Worm (Caenorhabditis elegans) whole organism, mixed stage, embryonic: ENCODE data around the gene deg-3.

Experiments used
- M03D4.4 ChIP-seq: sonication (generic microtip); optimal IDR thresholded peaks from 2 replicates; lab custom pipeline; 2017; ENCODE audit warnings: mild to moderate bottlenecking, missing genetic modification characterization, missing compliant biosample characterization
- bed-3 ChIP-seq: fragments of 200-800 bp; sonication (Bioruptor generic); optimal IDR thresholded peaks from 3 replicates; lab custom pipeline; 2018; ENCODE audit warnings: mild to moderate bottlenecking, missing genetic modification characterization, moderate library complexity, missing compliant biosample characterization
- blmp-1 ChIP-seq: fragments of 150-350 bp; optimal IDR thresholded peaks from 2 replicates; lab custom pipeline; 2014; ENCODE audit warnings: missing biosample characterization, missing genetic modification characterization
- ceh-39 ChIP-seq: fragments of 150-350 bp; optimal IDR thresholded peaks from 2 replicates; lab custom pipeline; 2014; ENCODE audit warnings: missing biosample characterization, missing genetic modification characterization
- ceh-43 ChIP-seq: fragments of 200-800 bp; sonication (Bioruptor generic); optimal IDR thresholded peaks from 2 replicates; lab custom pipeline; 2018; ENCODE audit warnings: mild to moderate bottlenecking, missing genetic modification characterization, moderate library complexity, missing compliant biosample characterization
- ceh-83 ChIP-seq: fragments of 200-800 bp; sonication (Bioruptor generic); optimal IDR thresholded peaks from 2 replicates; lab custom pipeline; 2018; ENCODE audit warnings: mild to moderate bottlenecking, missing genetic modification characterization, missing compliant biosample characterization
- ces-1 ChIP-seq: fragments of 150-350 bp; optimal IDR thresholded peaks from 2 replicates; lab custom pipeline; 2014; ENCODE audit warnings: missing biosample characterization, missing genetic modification reagents, missing genetic modification characterization
- cnd-1 ChIP-seq: fragments of 200-800 bp; sonication (Bioruptor generic); optimal IDR thresholded peaks from 2 replicates; lab custom pipeline; 2018; ENCODE audit warnings: mild to moderate bottlenecking, missing genetic modification characterization, missing compliant biosample characterization
- drap-1 ChIP-seq: fragments of 200-800 bp; sonication (Bioruptor generic); optimal IDR thresholded peaks from 3 replicates; lab custom pipeline; 2018; ENCODE audit warnings: mild to moderate bottlenecking, missing genetic modification characterization, missing compliant biosample characterization
- elt-1 ChIP-seq: sonication (generic microtip); optimal IDR thresholded peaks from 2 replicates; lab custom pipeline; 2017; ENCODE audit warnings: missing genetic modification characterization, mild to moderate bottlenecking, missing compliant biosample characterization, antibody characterized with exemption, moderate library complexity, borderline replicate concordance; ENCODE audit not compliant: insufficient read depth
- elt-3 ChIP-seq: fragments of 150-350 bp; optimal IDR thresholded peaks from 2 replicates; lab custom pipeline; 2014; ENCODE audit warnings: missing biosample characterization, missing genetic modification characterization
- flh-1 ChIP-seq: fragments of 200-800 bp; sonication (Bioruptor generic); optimal IDR thresholded peaks from 2 replicates; lab custom pipeline; 2018; ENCODE audit warnings: mild to moderate bottlenecking, missing genetic modification characterization, moderate library complexity, missing compliant biosample characterization
- ham-2 ChIP-seq: fragments of 200-800 bp; sonication (Bioruptor generic); optimal IDR thresholded peaks from 2 replicates; lab custom pipeline; 2018; ENCODE audit warnings: mild to moderate bottlenecking, missing genetic modification characterization, missing compliant biosample characterization
- hlh-1 ChIP-seq: fragments of 150-350 bp; optimal IDR thresholded peaks from 2 replicates; lab custom pipeline; 2014; ENCODE audit warnings: missing biosample characterization, missing genetic modification reagents, missing genetic modification characterization
- lin-13 ChIP-seq: fragments of 150-350 bp; optimal IDR thresholded peaks from 2 replicates; lab custom pipeline; 2014; ENCODE audit warnings: missing biosample characterization, missing genetic modification characterization
- lin-32 ChIP-seq: fragments of 200-800 bp; sonication (Bioruptor generic); optimal IDR thresholded peaks from 2 replicates; lab custom pipeline; 2018; ENCODE audit warnings: mild to moderate bottlenecking, missing genetic modification characterization, missing compliant biosample characterization
- lsy-2 ChIP-seq: fragments of 150-350 bp; optimal IDR thresholded peaks from 2 replicates; lab custom pipeline; 2014; ENCODE audit warnings: missing biosample characterization, missing genetic modification characterization
- mab-5 ChIP-seq: fragments of 150-350 bp; optimal IDR thresholded peaks from 2 replicates; lab custom pipeline; 2014; ENCODE audit warnings: missing biosample characterization, missing genetic modification characterization
- mep-1 ChIP-seq: fragments of 150-350 bp; optimal IDR thresholded peaks from 2 replicates; lab custom pipeline; 2017; ENCODE audit warnings: missing biosample characterization, missing genetic modification reagents, missing genetic modification characterization, inconsistent platforms
- mls-2 ChIP-seq: sonication (generic microtip); optimal IDR thresholded peaks from 2 replicates; lab custom pipeline; 2016; ENCODE audit warnings: mild to moderate bottlenecking, missing genetic modification characterization, moderate library complexity, missing compliant biosample characterization
- nhr-12 ChIP-seq: fragments of 150-350 bp; optimal IDR thresholded peaks from 2 replicates; lab custom pipeline; 2014; ENCODE audit warnings: missing biosample characterization, missing genetic modification characterization
- nhr-2 ChIP-seq: fragments of 150-350 bp; optimal IDR thresholded peaks from 2 replicates; lab custom pipeline; 2014; ENCODE audit warnings: missing biosample characterization, missing genetic modification characterization
- nhr-237 ChIP-seq: fragments of 150-350 bp; optimal IDR thresholded peaks from 2 replicates; lab custom pipeline; 2014; ENCODE audit warnings: missing biosample characterization, missing genetic modification characterization
- nhr-28 ChIP-seq: fragments of 150-350 bp; optimal IDR thresholded peaks from 2 replicates; lab custom pipeline; 2014; ENCODE audit warnings: missing biosample characterization, missing genetic modification characterization
- nhr-76 ChIP-seq: sonication (generic microtip); optimal IDR thresholded peaks from 2 replicates; lab custom pipeline; 2017; ENCODE audit warnings: missing biosample characterization, missing genetic modification characterization
- pha-4 ChIP-seq: fragments of 150-350 bp; optimal IDR thresholded peaks from 2 replicates; lab custom pipeline; 2018; ENCODE audit warnings: missing biosample characterization, missing genetic modification reagents, missing genetic modification characterization
- sem-2 ChIP-seq: fragments of 200-800 bp; sonication (Bioruptor generic); optimal IDR thresholded peaks from 2 replicates; lab custom pipeline; 2018; ENCODE audit warnings: mild to moderate bottlenecking, missing genetic modification characterization, missing compliant biosample characterization
- snpc-4 ChIP-seq: fragments of 150-350 bp; optimal IDR thresholded peaks from 2 replicates; lab custom pipeline; 2014; ENCODE audit warnings: missing biosample characterization, missing genetic modification characterization
- sptf-1 ChIP-seq: sonication (generic microtip); optimal IDR thresholded peaks from 2 replicates; lab custom pipeline; 2017; ENCODE audit warnings: mild to moderate bottlenecking, missing genetic modification characterization, moderate library complexity, missing compliant biosample characterization
- tbx-8 ChIP-seq: fragments of 200-800 bp; sonication (Bioruptor generic); optimal IDR thresholded peaks from 2 replicates; lab custom pipeline; 2018; ENCODE audit warnings: mild to moderate bottlenecking, missing genetic modification characterization, moderate library complexity, missing compliant biosample characterization
- unc-120 ChIP-seq: sonication (generic microtip); optimal IDR thresholded peaks from 2 replicates; lab custom pipeline; 2017; ENCODE audit warnings: missing genetic modification characterization, missing compliant biosample characterization; ENCODE audit not compliant: poor library complexity, severe bottlenecking
- unc-39 ChIP-seq: fragments of 150-350 bp; optimal IDR thresholded peaks from 2 replicates; lab custom pipeline; 2014; ENCODE audit warnings: missing biosample characterization, missing genetic modification characterization
- unc-62 ChIP-seq: fragments of 150-350 bp; optimal IDR thresholded peaks from 2 replicates; lab custom pipeline; 2014; ENCODE audit warnings: missing biosample characterization, missing genetic modification reagents, missing genetic modification characterization
- zip-8 ChIP-seq: fragments of 150-350 bp; optimal IDR thresholded peaks from 2 replicates; lab custom pipeline; 2014; ENCODE audit warnings: missing biosample characterization, missing genetic modification characterization
- ztf-11 ChIP-seq: fragments of 150-350 bp; optimal IDR thresholded peaks from 2 replicates; lab custom pipeline; 2014; ENCODE audit warnings: missing biosample characterization, missing genetic modification characterization

The deg-3 gene

DNA sequence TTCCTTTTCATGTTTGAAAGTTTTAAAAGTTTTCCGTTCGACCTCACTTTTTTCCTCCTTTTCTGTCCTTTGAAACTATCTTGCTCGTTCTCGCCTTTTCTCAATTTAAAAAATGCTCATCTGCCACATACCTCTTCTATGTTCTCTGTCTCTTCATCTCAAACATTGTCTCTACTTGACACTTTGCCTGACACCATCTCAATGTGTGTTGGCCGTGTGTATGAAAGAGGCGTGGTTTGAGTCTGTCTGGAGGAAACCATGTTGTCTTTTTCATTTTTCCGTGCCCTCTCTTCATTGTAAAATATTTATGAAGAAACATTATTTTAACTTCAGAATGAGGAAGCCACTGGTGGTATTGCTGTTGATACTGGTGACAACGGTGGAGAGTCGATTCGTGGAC lies 7.7 kb downstream of the deg-3 start, which contains the start of gene K03B8.6:
TSS of gene K03B8.6 (plus strand) at position 334 of the 400 bp plus-strand sequence.
- no peak for TF ChIP-seq snpc-4 (tag; lab: Kevin White, UChicago)
- TF ChIP-seq elt-1: no peak
- TF ChIP-seq flh-1 (GFP tag; lab: Kevin White, UChicago): no peak
- no peak for TF ChIP-seq elt-3 (tag; lab: Kevin White, UChicago)

DNA sequence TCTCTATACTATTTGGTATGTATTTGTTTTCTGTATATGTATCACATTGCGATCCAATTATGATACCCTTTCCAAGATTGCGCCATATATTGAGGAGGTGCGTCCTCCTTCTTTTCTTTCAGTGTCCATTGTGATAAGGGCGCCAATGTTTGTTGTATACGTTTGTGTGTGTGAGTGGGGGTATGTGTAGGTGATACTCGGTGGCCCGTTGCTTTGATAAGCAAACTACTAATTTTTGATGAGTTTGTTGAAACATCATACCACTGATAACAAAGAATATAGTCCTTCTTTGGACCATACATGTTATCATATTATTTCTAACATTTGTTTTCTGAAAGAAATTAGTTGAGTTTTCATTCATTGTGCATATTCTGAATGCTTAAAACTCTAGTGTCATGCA lies 11.3 kb downstream of the deg-3 start:
- TF ChIP-seq mep-1 (no peak), flh-1 (GFP tag; lab: Kevin White, UChicago) (no peak), nhr-12 (tag; lab: Kevin White, UChicago) (no peak), lin-13 (tag; lab: Kevin White, UChicago) (no peak), snpc-4 (tag; lab: Kevin White, UChicago) (no peak), nhr-76 (tag; lab: Kevin White, UChicago) (no peak), nhr-2 (no peak), nhr-237 (no peak), ceh-43 (GFP tag; lab: Kevin White, UChicago) (no peak), ceh-39 (no peak), lin-32 (GFP tag; lab: Kevin White, UChicago) (no peak)

DNA sequence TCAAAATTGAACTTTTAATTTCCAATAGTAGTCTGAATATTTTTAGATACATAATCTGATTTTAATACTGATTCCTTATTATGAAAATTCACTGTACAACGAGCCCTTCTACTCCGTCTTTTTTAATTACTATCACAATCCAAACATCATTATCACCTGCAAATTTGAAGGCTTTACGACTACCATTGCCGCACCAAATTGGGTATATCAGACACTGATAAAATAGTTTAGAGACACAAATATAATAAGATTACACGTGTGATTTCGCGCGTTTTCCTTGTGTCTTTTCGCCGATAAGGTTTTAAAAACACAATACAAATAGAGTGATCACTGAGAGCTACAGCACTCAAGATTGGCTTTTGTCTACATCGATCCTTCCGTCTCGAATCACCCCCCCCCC lies 11.9 kb downstream of the deg-3 start:
- no peak for TF ChIP-seq flh-1 (GFP tag; lab: Kevin White, UChicago)
- TF ChIP-seq snpc-4 (tag; lab: Kevin White, UChicago): no peak
- no peak for TF ChIP-seq ceh-43 (GFP tag; lab: Kevin White, UChicago)
- TF ChIP-seq M03D4.4 (tag; lab: Kevin White, UChicago): no peak
- no peak for TF ChIP-seq nhr-76 (tag; lab: Kevin White, UChicago)
- no peak for TF ChIP-seq blmp-1
- no peak for TF ChIP-seq mab-5 (tag; lab: Kevin White, UChicago)
- TF ChIP-seq sptf-1 (tag; lab: Kevin White, UChicago): no peak
- no peak for TF ChIP-seq ceh-39
- no peak for TF ChIP-seq mls-2
- TF ChIP-seq unc-120 (tag; lab: Kevin White, UChicago): no peak
- no peak for TF ChIP-seq nhr-237
- TF ChIP-seq hlh-1: no peak

DNA sequence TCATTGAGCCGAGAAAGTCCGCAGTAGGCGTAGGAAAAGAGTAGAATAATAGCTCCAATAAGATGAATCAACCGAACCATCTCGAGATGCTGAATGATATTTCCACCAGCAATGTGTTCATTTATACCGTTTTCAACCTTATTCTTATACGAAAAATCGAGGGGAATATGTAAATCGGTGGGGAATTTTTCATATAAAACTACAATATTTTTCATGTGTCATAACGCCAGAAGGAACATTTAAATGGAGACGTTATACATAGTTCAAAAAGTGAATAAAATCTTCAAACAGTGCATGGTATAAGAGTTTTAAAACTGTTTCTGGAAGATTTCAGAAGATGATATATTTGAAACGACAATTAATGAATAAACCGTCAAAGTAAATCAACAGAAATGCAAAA lies 12.3 kb downstream of the deg-3 start, which contains the start of gene nas-19:
TSS of gene nas-19 (minus strand) at position 101 of the 400 bp plus-strand sequence.
- TF ChIP-seq pha-4 (tag; lab: Kevin White, UChicago) (no peak), unc-120 (tag; lab: Kevin White, UChicago) (no peak), lin-32 (GFP tag; lab: Kevin White, UChicago) (no peak), ham-2 (no peak), sem-2 (no peak), ces-1 (GFP tag; lab: Kevin White, UChicago) (no peak), mep-1 (no peak), nhr-2 (no peak), nhr-12 (tag; lab: Kevin White, UChicago) (no peak), M03D4.4 (tag; lab: Kevin White, UChicago) (no peak), mls-2 (no peak), mab-5 (tag; lab: Kevin White, UChicago) (no peak), snpc-4 (tag; lab: Kevin White, UChicago) (no peak), zip-8 (tag; lab: Kevin White, UChicago) (no peak), elt-3 (tag; lab: Kevin White, UChicago) (no peak), ceh-83 (GFP tag; lab: Kevin White, UChicago) (no peak), lsy-2 (tag; lab: Kevin White, UChicago) (no peak), hlh-1 (no peak)

DNA sequence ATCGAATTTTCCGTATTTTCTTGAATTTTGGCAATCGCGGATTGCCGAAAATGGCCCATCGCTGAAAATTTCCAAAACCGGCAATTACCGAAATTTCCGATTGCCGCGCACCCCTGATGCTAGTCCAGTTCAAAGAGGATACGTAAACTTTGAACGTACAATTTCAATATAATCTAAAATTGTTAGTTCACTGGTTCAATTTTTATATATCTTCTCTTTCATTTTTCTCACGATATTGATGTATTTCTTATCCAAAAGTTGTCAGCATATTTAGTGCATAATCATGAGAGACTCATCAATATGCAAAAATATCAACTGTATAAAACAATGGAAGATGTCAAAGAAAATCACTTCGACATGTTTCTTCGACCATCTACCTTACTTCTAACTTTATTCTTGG lies 16.3 kb downstream of the deg-3 start, which contains the start of gene nas-17:
TSS of gene nas-17 (plus strand) at position 301 of the 400 bp plus-strand sequence.
- no peak for TF ChIP-seq ztf-11 (tag; lab: Kevin White, UChicago)
- no peak for TF ChIP-seq cnd-1 (tag; lab: Kevin White, UChicago)
- TF ChIP-seq ces-1 (GFP tag; lab: Kevin White, UChicago): no peak
- no peak for TF ChIP-seq mep-1
- no peak for TF ChIP-seq unc-39
- TF ChIP-seq lin-32 (GFP tag; lab: Kevin White, UChicago): no peak
- TF ChIP-seq drap-1 (GFP tag; lab: Kevin White, UChicago): no peak
- TF ChIP-seq tbx-8: no peak
- no peak for TF ChIP-seq sem-2
- TF ChIP-seq ceh-43 (GFP tag; lab: Kevin White, UChicago): no peak
- TF ChIP-seq elt-1: no peak
- no peak for TF ChIP-seq unc-120 (tag; lab: Kevin White, UChicago)
- no peak for TF ChIP-seq nhr-28
- no peak for TF ChIP-seq mls-2
- no peak for TF ChIP-seq unc-62 (GFP tag; lab: Kevin White, UChicago)
- no peak for TF ChIP-seq bed-3 (GFP tag; lab: Kevin White, UChicago)
- TF ChIP-seq ceh-83 (GFP tag; lab: Kevin White, UChicago): no peak
